Fruit fly (Drosophila melanogaster) whole organism, prepupa: ENCODE results near the gene rdx.

Experiments used
- Blimp-1 ChIP-seq: fragments of 200-800 bp; sonication (Bioruptor generic); optimal IDR thresholded peaks from 3 replicates; lab custom pipeline; 2017; ENCODE audit warnings: missing biosample characterization, missing genetic modification characterization, mild to moderate bottlenecking, moderate library complexity, missing genetic modification reagents
- CG10669 ChIP-seq: fragments of 200-800 bp; sonication (Bioruptor generic); optimal IDR thresholded peaks from 3 replicates; lab custom pipeline; 2018; ENCODE audit warnings: missing biosample characterization, mild to moderate bottlenecking, missing genetic modification characterization, moderate library complexity
- CG11902 ChIP-seq: fragments of 200-800 bp; sonication (Bioruptor generic); optimal IDR thresholded peaks from 3 replicates; lab custom pipeline; 2016; ENCODE audit warnings: missing biosample characterization, missing genetic modification characterization
- CG16779 ChIP-seq: fragments of 200-800 bp; sonication (Bioruptor generic); optimal IDR thresholded peaks from 3 replicates; lab custom pipeline; 2017; ENCODE audit warnings: missing biosample characterization, mild to moderate bottlenecking, missing genetic modification characterization
- CG6854 ChIP-seq: fragments of 200-800 bp; sonication (Bioruptor generic); optimal IDR thresholded peaks from 2 replicates; lab custom pipeline; 2017; ENCODE audit warnings: missing biosample characterization, mild to moderate bottlenecking, missing genetic modification characterization
- CG8632 ChIP-seq: fragments of 200-800 bp; sonication (Bioruptor generic); optimal IDR thresholded peaks from 3 replicates; lab custom pipeline; 2016; ENCODE audit warnings: missing biosample characterization, missing genetic modification characterization
- Gug ChIP-seq: fragments of 200-800 bp; sonication (Bioruptor generic); IDR thresholded peaks from 2 replicates; pipeline ENCODE4 v1.3.6; 2022; ENCODE audit warnings: missing biosample characterization, missing genetic modification characterization
- Hr38 ChIP-seq: sonication (Bioruptor generic); optimal IDR thresholded peaks from 2 replicates; lab custom pipeline; 2016; ENCODE audit warnings: missing biosample characterization, missing genetic modification characterization
- Hr39 ChIP-seq: fragments of 200-800 bp; sonication (Bioruptor generic); optimal IDR thresholded peaks from 2 replicates; lab custom pipeline; 2016; ENCODE audit warnings: missing biosample characterization, missing genetic modification characterization
- Lpt ChIP-seq: fragments of 200-800 bp; sonication (Bioruptor generic); optimal IDR thresholded peaks from 3 replicates; lab custom pipeline; 2016; ENCODE audit warnings: missing biosample characterization, missing genetic modification characterization
- OdsH ChIP-seq: fragments of 200-800 bp; sonication (Bioruptor generic); optimal IDR thresholded peaks from 3 replicates; lab custom pipeline; 2016; ENCODE audit warnings: missing biosample characterization, missing genetic modification characterization
- Smox ChIP-seq: fragments of 200-800 bp; sonication (Bioruptor generic); optimal IDR thresholded peaks from 3 replicates; lab custom pipeline; 2016; ENCODE audit warnings: missing biosample characterization, missing genetic modification characterization
- Sox15 ChIP-seq: fragments of 200-800 bp; sonication (Bioruptor generic); optimal IDR thresholded peaks from 3 replicates; lab custom pipeline; 2016; ENCODE audit warnings: missing biosample characterization, missing genetic modification characterization
- ss ChIP-seq, 2 experiments: fragments of 200-800 bp; sonication (Bioruptor generic); optimal IDR thresholded peaks; 2 replicates in 1 of 2; 3 replicates in 1 of 2; lab custom pipeline; 2017 to 2018; ENCODE audit warnings: mild to moderate bottlenecking in 2 of 2, missing biosample characterization in 2 of 2, missing genetic modification characterization in 2 of 2, moderate library complexity in 1 of 2

DNA sequence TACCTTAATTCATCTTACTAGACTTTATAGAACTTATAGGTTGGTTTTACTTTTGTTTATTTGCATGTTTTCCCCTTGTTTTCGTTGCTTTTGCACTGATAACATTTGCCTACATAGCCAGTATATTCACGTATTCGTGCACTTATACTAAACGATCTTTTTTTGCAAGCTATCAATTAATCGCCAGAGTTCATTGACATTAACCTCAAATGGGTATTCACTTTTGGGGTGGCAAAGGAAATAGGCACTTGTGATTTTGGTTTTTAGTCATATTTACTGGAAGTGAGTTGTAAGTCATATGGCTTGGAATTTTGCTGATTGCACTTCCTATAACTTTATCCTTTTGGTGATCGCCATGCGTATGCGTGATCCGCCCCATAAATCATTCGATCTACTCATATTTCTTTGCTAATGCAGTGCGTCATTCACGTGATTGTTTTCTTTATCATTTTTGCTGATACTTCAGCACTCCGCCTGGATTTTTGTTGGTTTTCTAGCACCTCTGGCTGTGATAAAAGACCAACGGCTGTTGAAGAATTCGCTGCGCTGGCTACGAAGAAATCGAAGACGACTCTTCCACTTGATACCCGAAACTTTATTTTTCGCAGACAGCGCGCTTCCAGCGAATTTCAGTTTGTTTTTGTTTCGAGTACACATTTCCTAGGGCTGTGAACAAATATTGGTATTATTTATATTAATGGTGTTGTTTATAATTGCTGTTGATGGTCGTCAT, 36.2 kb upstream of the rdx start:
- TF ChIP-seq Hr38, result no peak
- TF ChIP-seq Hr39 (GFP tag; lab: Kevin White, UChicago), result no peak
- no peak for TF ChIP-seq Sox15 (GFP tag; lab: Kevin White, UChicago)
- TF ChIP-seq Smox (GFP tag; lab: Kevin White, UChicago), result no peak
- TF ChIP-seq Blimp-1 (GFP tag; lab: Kevin White, UChicago), result no peak
- no peak for TF ChIP-seq CG8632 (GFP tag; lab: Kevin White, UChicago)
- TF ChIP-seq Gug (GFP tag; lab: Robert Waterston, UW), result no peak
- no peak for TF ChIP-seq CG10669 (GFP tag; lab: Kevin White, UChicago)
- TF ChIP-seq OdsH (GFP tag; lab: Kevin White, UChicago), result no peak
- TF ChIP-seq CG11902, result no peak
- TF ChIP-seq CG16779, result no peak
- no peak for TF ChIP-seq Lpt (GFP tag; lab: Kevin White, UChicago)
- TF ChIP-seq ss (GFP tag; optimal IDR thresholded peaks at IDR 0.05; lab: Kevin White, UChicago), result no peak
- no peak for TF ChIP-seq CG6854
